Fruit fly (Drosophila melanogaster) whole organism, prepupa: ENCODE measurements around the gene Mipp2.

Experiments
- CG16779 ChIP-seq: fragments of 200-800 bp; sonication (Bioruptor generic); optimal IDR thresholded peaks from 3 replicates; lab custom pipeline; 2017; ENCODE audit warnings: missing biosample characterization, mild to moderate bottlenecking, missing genetic modification characterization
- CG6854 ChIP-seq: fragments of 200-800 bp; sonication (Bioruptor generic); optimal IDR thresholded peaks from 2 replicates; lab custom pipeline; 2017; ENCODE audit warnings: missing biosample characterization, mild to moderate bottlenecking, missing genetic modification characterization
- CG8319 ChIP-seq: fragments of 200-800 bp; sonication (Bioruptor generic); optimal IDR thresholded peaks from 3 replicates; lab custom pipeline; 2016; ENCODE audit warnings: missing biosample characterization, missing genetic modification characterization
- Eip75B ChIP-seq: fragments of 200-800 bp; sonication (Bioruptor generic); optimal IDR thresholded peaks from 3 replicates; lab custom pipeline; 2016; ENCODE audit warnings: missing biosample characterization, missing genetic modification characterization
- Eip93F ChIP-seq: fragments of 200-800 bp; sonication (Bioruptor generic); optimal IDR thresholded peaks from 2 replicates; lab custom pipeline; 2016; ENCODE audit warnings: missing biosample characterization, mild to moderate bottlenecking, missing genetic modification characterization
- Gug ChIP-seq: fragments of 200-800 bp; sonication (Bioruptor generic); IDR thresholded peaks from 2 replicates; pipeline ENCODE4 v1.3.6; 2022; ENCODE audit warnings: missing biosample characterization, missing genetic modification characterization
- Hr39 ChIP-seq: fragments of 200-800 bp; sonication (Bioruptor generic); optimal IDR thresholded peaks from 2 replicates; lab custom pipeline; 2016; ENCODE audit warnings: missing biosample characterization, missing genetic modification characterization
- OdsH ChIP-seq: fragments of 200-800 bp; sonication (Bioruptor generic); optimal IDR thresholded peaks from 3 replicates; lab custom pipeline; 2016; ENCODE audit warnings: missing biosample characterization, missing genetic modification characterization
- Sox14 ChIP-seq: fragments of 200-800 bp; sonication (Bioruptor generic); optimal IDR thresholded peaks from 3 replicates; lab custom pipeline; 2016; ENCODE audit warnings: missing biosample characterization, missing genetic modification characterization
- Sox15 ChIP-seq: fragments of 200-800 bp; sonication (Bioruptor generic); optimal IDR thresholded peaks from 3 replicates; lab custom pipeline; 2016; ENCODE audit warnings: missing biosample characterization, missing genetic modification characterization
- dsx ChIP-seq: fragments of 200-800 bp; optimal IDR thresholded peaks from 3 replicates; lab custom pipeline; 2019; ENCODE audit warnings: missing biosample characterization, mild to moderate bottlenecking, missing genetic modification characterization, moderate library complexity; ENCODE audit not compliant: poor library complexity, severe bottlenecking
- eg ChIP-seq: fragments of 200-800 bp; sonication (Bioruptor generic); IDR thresholded peaks from 3 replicates; pipeline ENCODE4 v1.3.6; 2022; ENCODE audit warnings: missing biosample characterization, missing genetic modification characterization

DNA sequence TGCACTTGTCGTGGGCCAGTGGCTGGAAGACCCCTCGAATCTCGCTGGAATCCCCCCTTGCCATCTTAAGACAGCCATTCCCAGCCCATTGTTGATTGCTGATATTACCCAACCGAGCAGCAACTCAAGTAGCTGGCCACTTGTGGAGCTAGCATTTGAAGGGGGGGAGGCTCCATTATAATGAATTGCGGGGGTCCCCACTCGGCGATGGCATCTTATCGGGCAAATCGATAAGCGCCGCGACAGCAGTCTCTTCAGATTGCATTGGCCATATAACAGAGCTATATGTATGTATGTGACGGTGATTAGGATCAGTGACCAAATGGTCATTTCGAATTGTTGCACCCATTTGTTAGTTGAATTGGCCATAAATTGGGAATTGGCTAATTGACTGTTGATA is 29.1 kb downstream of the Mipp2 start:
- TF ChIP-seq Gug (no peak), Sox14 (GFP tag; lab: Kevin White, UChicago) (peak; percentile 12), Hr39 (GFP tag; lab: Kevin White, UChicago) (no peak), Eip93F (no peak), CG16779 (no peak), Sox15 (GFP tag; lab: Kevin White, UChicago) (no peak), CG6854 (GFP tag; lab: Kevin White, UChicago) (no peak), CG8319 (GFP tag; lab: Kevin White, UChicago) (no peak), eg (no peak), OdsH (GFP tag; lab: Kevin White, UChicago) (no peak), Eip75B (GFP tag; lab: Kevin White, UChicago) (no peak), dsx (GFP tag; lab: Kevin White, UChicago) (no peak)
